Fruit fly (Drosophila melanogaster): ENCODE data around the gene CG34283.
A peak's percentile ranks its signal among the peaks of the same experiment; 100 is the strongest.

CG34283 gene

dm6 chr3R:18721368-18721767, 1.0 kb downstream of the CG34283 start:
- TF ChIP-seq Eip75B (GFP tag; optimal IDR thresholded peaks at IDR 0.05) (no peak), CG8632 (GFP tag; optimal IDR thresholded peaks at IDR 0.05) (no peak), fd59A (GFP tag; optimal IDR thresholded peaks at IDR 0.05) (no peak), CG9139 (GFP tag; optimal IDR thresholded peaks at IDR 0.05) (no peak), CG34406 (GFP tag; optimal IDR thresholded peaks at IDR 0.05) (no peak), Blimp-1 (GFP tag; optimal IDR thresholded peaks at IDR 0.05) (no peak)

dm6 chr3R:18719767-18720341, 2.5 kb downstream of the CG34283 start:
- TF ChIP-seq eg (GFP tag; IDR thresholded peaks at IDR 0.05) (no peak), CG4318 (GFP tag; optimal IDR thresholded peaks at IDR 0.05) (peak; percentile 12), Eip93F (GFP tag; optimal IDR thresholded peaks at IDR 0.05) (no peak), Hr4 (GFP tag; optimal IDR thresholded peaks at IDR 0.05) (peak; percentile 29), Hr39 (GFP tag; optimal IDR thresholded peaks at IDR 0.05) (peak; percentile 58), CG34406 (GFP tag; optimal IDR thresholded peaks at IDR 0.05) (peak; percentile 52), Sox14 (GFP tag; optimal IDR thresholded peaks at IDR 0.05) (peak; percentile 67), CG9139 (GFP tag; optimal IDR thresholded peaks at IDR 0.05) (peak; percentile 30), lz (GFP tag; optimal IDR thresholded peaks at IDR 0.05) (peak; percentile 65), Met (GFP tag; optimal IDR thresholded peaks at IDR 0.05) (peak; percentile 76), CG16779 (tag; optimal IDR thresholded peaks at IDR 0.05) (peak; percentile 13), CG6808 (GFP tag; optimal IDR thresholded peaks at IDR 0.05) (peak; percentile 55), dac (GFP tag; optimal IDR thresholded peaks at IDR 0.05) (no peak), esn (GFP tag; optimal IDR thresholded peaks at IDR 0.05) (no peak), CG8632 (GFP tag; optimal IDR thresholded peaks at IDR 0.05) (peak; percentile 52), Smox (GFP tag; optimal IDR thresholded peaks at IDR 0.05) (peak; percentile 69), CG6276 (GFP tag; optimal IDR thresholded peaks at IDR 0.05) (peak; percentile 13), Blimp-1 (GFP tag; optimal IDR thresholded peaks at IDR 0.05) (peak; percentile 19), CG7368 (GFP tag; optimal IDR thresholded peaks at IDR 0.05) (peak; percentile 19), svp (GFP tag) (peak; percentile 88), net (GFP tag; optimal IDR thresholded peaks at IDR 0.05) (peak; percentile 37), CG3919 (GFP tag; optimal IDR thresholded peaks at IDR 0.05) (peak; percentile 71), Sox102F (GFP tag; optimal IDR thresholded peaks at IDR 0.05) (peak; percentile 68), achi (GFP tag; optimal IDR thresholded peaks at IDR 0.05) (peak; percentile 59), Eip75B (GFP tag; optimal IDR thresholded peaks at IDR 0.05) (peak; percentile 74), ss (GFP tag; optimal IDR thresholded peaks at IDR 0.05) (peak; percentile 45 to 74), CG8119 (GFP tag; IDR thresholded peaks at IDR 0.05) (no peak), CG32006 (GFP tag; optimal IDR thresholded peaks at IDR 0.05) (peak; percentile 49), OdsH (GFP tag; optimal IDR thresholded peaks at IDR 0.05) (peak; percentile 57), topi (GFP tag; optimal IDR thresholded peaks at IDR 0.05) (peak; percentile 69), CG15336 (GFP tag; IDR thresholded peaks at IDR 0.05) (no peak), pdm3 (GFP tag; optimal IDR thresholded peaks at IDR 0.05) (peak; percentile 64), CG10669 (GFP tag; optimal IDR thresholded peaks at IDR 0.05) (peak; percentile 69), fd59A (GFP tag; optimal IDR thresholded peaks at IDR 0.05) (peak; percentile 62), Lpt (GFP tag; optimal IDR thresholded peaks at IDR 0.05) (no peak), Hr38 (GFP tag; optimal IDR thresholded peaks at IDR 0.05) (no peak), CG11294 (GFP tag; IDR thresholded peaks at IDR 0.05) (no peak; the same call in 1 of the 2 replicates), CG11762 (GFP tag; optimal IDR thresholded peaks at IDR 0.05; ENCODE audit: insufficient read depth) (peak; percentile 28), CG6163 (GFP tag; IDR thresholded peaks at IDR 0.05) (peak; percentile 69; the same call in 1 of the 3 replicates), CG3032 (tag; optimal IDR thresholded peaks at IDR 0.05) (peak; percentile 74), fd85E (GFP tag; optimal IDR thresholded peaks at IDR 0.05) (no peak), CG8319 (GFP tag; optimal IDR thresholded peaks at IDR 0.05) (peak; percentile 38), CG1621 (tag; optimal IDR thresholded peaks at IDR 0.05) (peak; percentile 55), CG10631 (GFP tag; optimal IDR thresholded peaks at IDR 0.05) (peak; percentile 63), fkh (GFP tag; optimal IDR thresholded peaks at IDR 0.05) (peak; percentile 6), CG6854 (GFP tag; optimal IDR thresholded peaks at IDR 0.05) (no peak), Gug (GFP tag; IDR thresholded peaks at IDR 0.05) (0 out of 2 replicates have a peak, but pooled peaks have one; percentile 11), cyc (GFP tag; optimal IDR thresholded peaks at IDR 0.05) (peak; percentile 62)
